Worm (Caenorhabditis elegans): ENCODE data around the gene B0280.2.

B0280.2 gene

DNA sequence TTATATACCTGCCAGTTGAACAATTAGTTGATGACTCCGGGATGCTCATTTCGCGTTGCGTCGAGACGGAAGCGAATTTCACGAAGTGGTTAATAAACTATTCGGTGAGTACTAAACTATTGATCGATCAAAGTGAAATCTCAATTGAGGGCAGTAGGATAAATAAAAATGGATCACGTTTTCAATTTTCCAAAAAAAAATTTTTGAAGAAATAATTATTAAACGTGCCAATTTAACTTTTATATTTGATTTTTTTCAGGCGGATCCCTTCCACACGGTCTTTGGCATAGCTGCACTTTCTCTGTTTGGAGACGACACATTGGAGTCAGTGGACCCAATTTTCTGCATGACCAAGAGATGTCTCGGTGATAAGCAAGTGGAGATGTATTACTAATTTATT is 11.6 kb downstream of the B0280.2 start, which contains the start of gene B0280.17:
TSS of gene B0280.17 (minus strand) at position 101 of the 400 bp plus-strand sequence.
- no peak for TF ChIP-seq ztf-4 (tag; optimal IDR thresholded peaks at IDR 0.05)

ce11 chrIII:7138178-7138577 is 13.7 kb downstream of the B0280.2 start, which contains the start of gene B0280.11:
B0280.11 (minus strand) TSS chrIII:7138278.
- TF ChIP-seq fos-1 (tag; optimal IDR thresholded peaks at IDR 0.05) (no peak), crh-2 (tag; optimal IDR thresholded peaks at IDR 0.05) (no peak), mdl-1 (tag; optimal IDR thresholded peaks at IDR 0.05) (no peak), aly-2 (tag; optimal IDR thresholded peaks at IDR 0.05) (no peak), nhr-12 (tag; optimal IDR thresholded peaks at IDR 0.05) (no peak), nhr-11 (tag; optimal IDR thresholded peaks at IDR 0.05) (no peak), unc-62 (GFP tag; optimal IDR thresholded peaks at IDR 0.05) (no peak), sem-4 (tag; optimal IDR thresholded peaks at IDR 0.05) (no peak), alr-1 (tag; optimal IDR thresholded peaks at IDR 0.05) (no peak), elt-3 (tag; optimal IDR thresholded peaks at IDR 0.05) (no peak), dmd-4 (tag; optimal IDR thresholded peaks at IDR 0.05) (no peak), ZK546.5 (tag; optimal IDR thresholded peaks at IDR 0.05) (no peak)

- TF ChIP-seq gmeb-1 (tag; optimal IDR thresholded peaks at IDR 0.05) = peak; percentile 21
- TF ChIP-seq ama-1 (optimal IDR thresholded peaks at IDR 0.05) = peak; percentile 78
- TF ChIP-seq sma-9 (GFP tag; optimal IDR thresholded peaks at IDR 0.05) = peak; percentile 35
- no peak for TF ChIP-seq sma-9 (tag; optimal IDR thresholded peaks at IDR 0.05)
- no peak for TF ChIP-seq skn-1 (tag; optimal IDR thresholded peaks at IDR 0.05)
- no peak for TF ChIP-seq elt-1 (tag; optimal IDR thresholded peaks at IDR 0.05)
- TF ChIP-seq unc-39 (tag; optimal IDR thresholded peaks at IDR 0.05) = no peak
- TF ChIP-seq ztf-11 (tag; optimal IDR thresholded peaks at IDR 0.05) = no peak
- TF ChIP-seq sem-4 (tag; optimal IDR thresholded peaks at IDR 0.05) = no peak
- no peak for TF ChIP-seq mbf-1 (tag; optimal IDR thresholded peaks at IDR 0.05)
- no peak for TF ChIP-seq Y55F3AM.14 (GFP tag; optimal IDR thresholded peaks at IDR 0.05)
- peak; percentile 17 for TF ChIP-seq ceh-16 (tag; optimal IDR thresholded peaks at IDR 0.05)
- no peak for TF ChIP-seq ZK546.5 (tag; optimal IDR thresholded peaks at IDR 0.05)
- TF ChIP-seq nhr-237 (tag; optimal IDR thresholded peaks at IDR 0.05) = no peak
- TF ChIP-seq lin-13 (GFP tag; optimal IDR thresholded peaks at IDR 0.05) = peak; percentile 17
- peak; percentile 30 for TF ChIP-seq crh-2 (tag; optimal IDR thresholded peaks at IDR 0.05)
- peak; percentile 73 for TF ChIP-seq sma-3 (GFP tag; optimal IDR thresholded peaks at IDR 0.05)
- TF ChIP-seq nhr-12 (tag; optimal IDR thresholded peaks at IDR 0.05) = no peak
- TF ChIP-seq snpc-4 (tag; optimal IDR thresholded peaks at IDR 0.05) = peak; percentile 96
- TF ChIP-seq nhr-21 (tag; optimal IDR thresholded peaks at IDR 0.05) = peak; percentile 29
- no peak for TF ChIP-seq nhr-10 (tag; optimal IDR thresholded peaks at IDR 0.05)
- no peak for TF ChIP-seq blmp-1 (tag; optimal IDR thresholded peaks at IDR 0.05; ENCODE audit: insufficient read depth)
- TF ChIP-seq egl-27 (tag; optimal IDR thresholded peaks at IDR 0.05) = no peak
- TF ChIP-seq fos-1 (tag; optimal IDR thresholded peaks at IDR 0.05) = peak; percentile 2
- TF ChIP-seq lsy-2 (tag; optimal IDR thresholded peaks at IDR 0.05) = peak in 1 of 2 experiments; percentile 53
- no peak for TF ChIP-seq mdl-1 (tag; optimal IDR thresholded peaks at IDR 0.05)
- no peak for TF ChIP-seq aly-2 (tag; optimal IDR thresholded peaks at IDR 0.05)
- no peak for TF ChIP-seq lin-39 (tag; optimal IDR thresholded peaks at IDR 0.05)
- no peak for TF ChIP-seq nhr-129 (tag; optimal IDR thresholded peaks at IDR 0.05)
- peak; percentile 12 for TF ChIP-seq F13H6.1 (tag; optimal IDR thresholded peaks at IDR 0.05)
Measured at ce11 chrIII:7140228-7140710, 15.8 kb downstream of the B0280.2 start.

- peak; percentile 91 for TF ChIP-seq ama-1 (optimal IDR thresholded peaks at IDR 0.05)
- peak; percentile 25 for TF ChIP-seq fos-1 (tag; optimal IDR thresholded peaks at IDR 0.05)
- peak; percentile 31 for TF ChIP-seq sma-3 (GFP tag; optimal IDR thresholded peaks at IDR 0.05)
- peak; percentile 39 for TF ChIP-seq F13H6.1 (tag; optimal IDR thresholded peaks at IDR 0.05)
- no peak for TF ChIP-seq unc-55 (GFP tag; optimal IDR thresholded peaks at IDR 0.05)
- peak in 1 of 2 experiments; percentile 47 for TF ChIP-seq mdl-1 (tag; optimal IDR thresholded peaks at IDR 0.05)
- no peak for TF ChIP-seq ceh-16 (tag; optimal IDR thresholded peaks at IDR 0.05)
- TF ChIP-seq elt-1 (tag; optimal IDR thresholded peaks at IDR 0.05) = no peak
- TF ChIP-seq crh-2 (tag; optimal IDR thresholded peaks at IDR 0.05) = peak; percentile 56
- peak; percentile 12 to 58 for TF ChIP-seq lsy-2 (tag; optimal IDR thresholded peaks at IDR 0.05)
- TF ChIP-seq lin-13 (GFP tag; optimal IDR thresholded peaks at IDR 0.05) = no peak
- peak; percentile 70 for TF ChIP-seq egl-27 (tag; optimal IDR thresholded peaks at IDR 0.05)
- peak; percentile 72 for TF ChIP-seq gmeb-1 (tag; optimal IDR thresholded peaks at IDR 0.05)
- peak; percentile 77 for TF ChIP-seq sma-9 (GFP tag; optimal IDR thresholded peaks at IDR 0.05)
- TF ChIP-seq sma-9 (tag; optimal IDR thresholded peaks at IDR 0.05) = no peak
- no peak for TF ChIP-seq nhr-12 (tag; optimal IDR thresholded peaks at IDR 0.05)
- peak; percentile 25 for TF ChIP-seq nhr-21 (tag; optimal IDR thresholded peaks at IDR 0.05)
- TF ChIP-seq ztf-11 (tag; optimal IDR thresholded peaks at IDR 0.05) = no peak
- no peak for TF ChIP-seq lin-11 (tag; optimal IDR thresholded peaks at IDR 0.05)
- no peak for TF ChIP-seq dmd-4 (tag; optimal IDR thresholded peaks at IDR 0.05)
- peak; percentile 38 for TF ChIP-seq nhr-10 (tag; optimal IDR thresholded peaks at IDR 0.05)
- peak; percentile 26 for TF ChIP-seq nhr-129 (tag; optimal IDR thresholded peaks at IDR 0.05)
- peak; percentile 97 for TF ChIP-seq snpc-4 (tag; optimal IDR thresholded peaks at IDR 0.05)
Measured at ce11 chrIII:7141285-7141715, 16.8 kb downstream of the B0280.2 start.

Data from whole organism, L2 larva.